Worm (Caenorhabditis elegans) whole organism, early embryonic: Measurements from ENCODE around the gene taf-2.

Source experiments
- ama-1 ChIP-seq: fragments of 150-350 bp; optimal IDR thresholded peaks from 2 replicates; lab custom pipeline; 2014
- flt-1 ChIP-seq: fragments of 200-800 bp; sonication (Bioruptor generic); IDR thresholded peaks from 2 replicates; pipeline ENCODE4 v1.3.6; 2022; ENCODE audit warnings: missing genetic modification characterization, missing compliant biosample characterization
- hmg-4 ChIP-seq: fragments of 200-800 bp; sonication (Bioruptor generic); optimal IDR thresholded peaks from 2 replicates; lab custom pipeline; 2018; ENCODE audit warnings: mild to moderate bottlenecking, missing genetic modification characterization, missing compliant biosample characterization
- pes-1 ChIP-seq: fragments of 200-800 bp; sonication (Bioruptor generic); IDR thresholded peaks from 2 replicates; pipeline ENCODE4 v1.3.6; 2022; ENCODE audit warnings: missing genetic modification reagents, missing genetic modification characterization, missing compliant biosample characterization
- tbx-37 ChIP-seq: fragments of 200-800 bp; sonication (Bioruptor generic); conservative IDR thresholded peaks from 2 replicates; pipeline ENCODE4 v1.3.6; 2022; ENCODE audit warnings: missing genetic modification reagents, missing genetic modification characterization, missing compliant biosample characterization
- tra-4 ChIP-seq: sonication (generic microtip); optimal IDR thresholded peaks from 2 replicates; lab custom pipeline; 2017; ENCODE audit warnings: missing genetic modification characterization, missing compliant biosample characterization

ce11 chrIV:3539253-3539652 lies 54.2 kb downstream of the taf-2 start:
- TF ChIP-seq flt-1 (no peak), hmg-4 (GFP tag; lab: Kevin White, UChicago) (no peak), ama-1 (lab: Kevin White, UChicago) (no peak), tbx-37 (no peak), pes-1 (GFP tag; lab: Robert Waterston, UW) (no peak), tra-4 (no peak)
